Worm (Caenorhabditis elegans): ENCODE measurements around the gene moc-6.
A peak's percentile ranks its signal among the peaks of the same experiment; 100 is the strongest.

Gene moc-6

ce11 chrIII:5180588-5180987 lies 15.2 kb upstream of the moc-6 start:
- no peak for TF ChIP-seq hrde-1 (tag; optimal IDR thresholded peaks at IDR 0.05; ENCODE audit: borderline replicate concordance)
- TF ChIP-seq hmg-1.2 (GFP tag; IDR thresholded peaks at IDR 0.05): no peak
- no peak for TF ChIP-seq repo-1 (tag; optimal IDR thresholded peaks at IDR 0.05)
- TF ChIP-seq C17E4.6 (GFP tag; IDR thresholded peaks at IDR 0.05): no peak
- no peak for TF ChIP-seq lin-54 (GFP tag; optimal IDR thresholded peaks at IDR 0.05)
- TF ChIP-seq dox-1 (GFP tag; IDR thresholded peaks at IDR 0.05): peak; percentile 33; the same call in 1 of the 2 replicates
- TF ChIP-seq nfya-1 (tag; optimal IDR thresholded peaks at IDR 0.05; ENCODE audit: borderline replicate concordance, insufficient read depth): no peak
- TF ChIP-seq ztf-18 (tag; optimal IDR thresholded peaks at IDR 0.05): no peak
- TF ChIP-seq nhr-80 (tag; optimal IDR thresholded peaks at IDR 0.05): peak; percentile 57
- TF ChIP-seq nhr-90 (tag; optimal IDR thresholded peaks at IDR 0.05): no peak
- TF ChIP-seq zfh-2 (GFP tag; conservative IDR thresholded peaks at IDR 0.05): no peak

- TF ChIP-seq ceh-91 (GFP tag; IDR thresholded peaks at IDR 0.05) (peak; percentile 67), atf-7 (tag; optimal IDR thresholded peaks at IDR 0.05) (no peak), snpc-1.1 (tag; optimal IDR thresholded peaks at IDR 0.05; ENCODE audit: insufficient read depth) (no peak), B0035.1 (tag; optimal IDR thresholded peaks at IDR 0.05) (no peak), repo-1 (tag; optimal IDR thresholded peaks at IDR 0.05) (no peak), Y56A3A.18 (GFP tag; IDR thresholded peaks at IDR 0.05) (no peak), die-1 (tag; optimal IDR thresholded peaks at IDR 0.05) (no peak), tlf-1 (GFP tag; optimal IDR thresholded peaks at IDR 0.05) (peak; percentile 52), D2030.7 (GFP tag; IDR thresholded peaks at IDR 0.05) (peak; percentile 67), zim-3 (tag; optimal IDR thresholded peaks at IDR 0.05) (no peak), attf-5 (GFP tag; optimal IDR thresholded peaks at IDR 0.05) (no peak), lsl-1 (GFP tag; optimal IDR thresholded peaks at IDR 0.05) (peak; percentile 67), efl-1 (GFP tag; optimal IDR thresholded peaks at IDR 0.05) (peak; percentile 86), ceh-40 (GFP tag; IDR thresholded peaks at IDR 0.05) (no peak), lin-26 (GFP tag; IDR thresholded peaks at IDR 0.05) (0 out of 2 replicates have a peak, but pooled peaks have one; percentile 47), pha-4 (tag; optimal IDR thresholded peaks at IDR 0.05) (no peak), ceh-79 (tag; optimal IDR thresholded peaks at IDR 0.05) (no peak), ceh-58 (GFP tag; IDR thresholded peaks at IDR 0.05) (no peak), F23B12.7 (tag; optimal IDR thresholded peaks at IDR 0.05; ENCODE audit: insufficient read depth) (no peak), ztf-26 (tag; optimal IDR thresholded peaks at IDR 0.05) (no peak), Y67H2A.10 (GFP tag; conservative IDR thresholded peaks at IDR 0.05) (no peak), hlh-26 (GFP tag; conservative IDR thresholded peaks at IDR 0.05) (no peak), snpc-1.3 (tag; optimal IDR thresholded peaks at IDR 0.05; ENCODE audit: insufficient read depth) (no peak), sptf-2 (GFP tag; optimal IDR thresholded peaks at IDR 0.05) (no peak), lir-1 (GFP tag; conservative IDR thresholded peaks at IDR 0.05) (no peak), hmg-20 (GFP tag; IDR thresholded peaks at IDR 0.05) (no peak), nfya-1 (tag; optimal IDR thresholded peaks at IDR 0.05; ENCODE audit: borderline replicate concordance, insufficient read depth) (no peak), ztf-18 (tag; optimal IDR thresholded peaks at IDR 0.05) (no peak), F52B5.7 (tag; optimal IDR thresholded peaks at IDR 0.05) (no peak), mcd-1 (GFP tag; IDR thresholded peaks at IDR 0.05) (peak; percentile 47; the same call in 1 of the 2 replicates), nhr-179 (tag; optimal IDR thresholded peaks at IDR 0.05) (no peak), nhr-90 (tag; optimal IDR thresholded peaks at IDR 0.05) (no peak), ztf-28 (GFP tag; IDR thresholded peaks at IDR 0.05) (no peak), dpl-1 (GFP tag; optimal IDR thresholded peaks at IDR 0.05) (peak; percentile 12), bed-1 (GFP tag; IDR thresholded peaks at IDR 0.05) (no peak), Y95B8A.8 (GFP tag; IDR thresholded peaks at IDR 0.05) (no peak), T26A5.8 (tag; optimal IDR thresholded peaks at IDR 0.05) (no peak), hlh-12 (tag; optimal IDR thresholded peaks at IDR 0.05) (no peak), ceh-100 (GFP tag; IDR thresholded peaks at IDR 0.05) (no peak), ZK185.1 (tag; optimal IDR thresholded peaks at IDR 0.05; ENCODE audit: poor library complexity, severe bottlenecking) (no peak)
Observed at ce11 chrIII:5181217-5181616, 14.6 kb upstream of the moc-6 start.
